Worm (Caenorhabditis elegans): ENCODE measurements around the gene ehn-3.

ehn-3 gene

DNA sequence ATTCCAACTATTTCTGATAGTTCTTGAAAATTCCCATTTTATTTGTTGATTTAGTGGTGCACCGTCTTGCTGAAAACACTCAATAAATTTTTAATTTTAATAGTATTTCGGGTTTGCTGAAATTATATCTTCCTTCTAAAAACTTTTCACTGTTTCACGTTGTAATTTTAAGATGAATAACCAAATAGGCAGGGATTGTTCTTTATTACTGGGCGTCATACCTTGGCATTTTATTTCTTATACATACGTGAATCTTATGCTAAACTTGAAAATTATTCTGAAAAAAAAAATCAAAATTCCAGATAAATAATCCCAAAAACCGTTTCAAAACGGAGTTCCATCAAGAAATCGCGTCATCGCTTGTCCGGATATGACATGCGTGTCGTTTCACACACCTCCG, 19.7 kb upstream of the ehn-3 start, which contains the start of gene mgl-3:
Gene mgl-3 (plus strand): TSS at position 301 of the 400 bp plus-strand sequence.
- TF ChIP-seq mec-3 (tag; optimal IDR thresholded peaks at IDR 0.05; ENCODE audit: borderline replicate concordance): no peak

DNA sequence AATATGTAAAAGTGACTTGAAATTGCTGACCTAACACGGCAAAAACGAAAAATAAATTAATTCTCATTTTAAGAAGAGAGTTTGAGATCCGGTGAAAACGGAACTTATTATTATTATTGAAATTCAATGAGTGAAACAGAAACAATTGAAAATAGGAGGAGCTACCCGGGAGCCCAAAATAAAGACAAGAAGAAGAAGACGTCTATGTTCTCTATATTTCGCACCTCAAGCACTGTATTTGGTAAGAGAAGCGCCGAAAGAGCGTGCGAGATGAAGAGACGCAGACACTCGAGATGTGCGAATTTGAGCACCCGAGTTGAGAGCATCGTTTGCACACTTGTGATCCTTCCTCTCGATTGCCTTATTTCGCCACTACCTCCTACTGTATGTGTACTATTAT, 3.3 kb downstream of the ehn-3 start, which contains the start of gene spp-7:
Gene spp-7 (minus strand): TSS at position 101 of the 400 bp plus-strand sequence.
- TF ChIP-seq K02D7.2 (tag; optimal IDR thresholded peaks at IDR 0.05) (no peak), ama-1 (optimal IDR thresholded peaks at IDR 0.05) (no peak), eyg-1 (tag; optimal IDR thresholded peaks at IDR 0.05) (no peak), sox-2 (GFP tag; IDR thresholded peaks at IDR 0.05) (no peak), ceh-14 (tag; optimal IDR thresholded peaks at IDR 0.05) (no peak), ceh-22 (tag; optimal IDR thresholded peaks at IDR 0.05) (no peak), nhr-11 (tag; optimal IDR thresholded peaks at IDR 0.05) (no peak), ztf-16 (tag; optimal IDR thresholded peaks at IDR 0.05) (no peak), unc-86 (tag; optimal IDR thresholded peaks at IDR 0.05) (no peak), ceh-18 (tag; optimal IDR thresholded peaks at IDR 0.05) (no peak), F13H6.1 (tag; optimal IDR thresholded peaks at IDR 0.05) (no peak), pag-3 (tag; optimal IDR thresholded peaks at IDR 0.05; ENCODE audit: borderline replicate concordance) (no peak), pat-9 (tag; optimal IDR thresholded peaks at IDR 0.05) (no peak), dmd-4 (tag; optimal IDR thresholded peaks at IDR 0.05; ENCODE audit: borderline replicate concordance) (no peak), ceh-9 (tag; optimal IDR thresholded peaks at IDR 0.05) (no peak), hlh-6 (tag; optimal IDR thresholded peaks at IDR 0.05) (no peak), sdc-2 (tag; optimal IDR thresholded peaks at IDR 0.05) (no peak), ttx-3 (tag; optimal IDR thresholded peaks at IDR 0.05) (no peak), elt-4 (tag; optimal IDR thresholded peaks at IDR 0.05) (no peak)

DNA sequence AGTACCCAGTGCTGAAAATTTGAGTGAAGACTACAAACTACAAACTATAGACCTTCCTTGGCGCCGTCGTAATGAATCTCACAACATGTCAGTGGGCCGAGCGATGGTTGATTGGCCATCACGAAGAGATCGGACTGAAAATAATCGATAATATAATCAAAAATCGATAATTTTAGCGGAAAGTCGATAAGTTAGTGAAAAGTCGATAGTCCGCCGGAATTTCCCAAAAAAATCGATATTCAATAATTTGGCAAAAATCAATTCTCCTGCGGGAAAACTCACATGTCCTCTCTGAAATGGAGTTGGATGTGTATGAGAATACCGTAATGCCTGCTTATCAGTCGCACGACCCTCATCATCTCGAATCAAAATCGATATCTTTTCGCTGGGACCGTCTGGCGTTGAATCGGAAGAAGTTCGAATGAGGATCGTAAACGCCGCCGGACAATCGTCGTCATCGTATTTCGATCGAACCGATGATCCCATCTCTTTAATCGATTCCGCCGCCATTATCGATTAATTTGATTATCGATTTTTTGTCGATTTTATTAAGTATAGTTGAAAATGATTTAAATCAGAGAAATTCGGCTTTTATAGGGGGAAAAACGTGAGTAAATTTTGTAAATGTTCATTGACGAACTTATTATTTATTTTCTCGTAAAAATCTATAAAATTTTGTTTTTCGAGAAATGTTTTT, 7.2 kb downstream of the ehn-3 start, which contains the start of gene ZK616.8:
Gene ZK616.8 (minus strand): TSS at position 553 of the 697 bp plus-strand sequence.
- TF ChIP-seq pha-2 (tag; optimal IDR thresholded peaks at IDR 0.05) (no peak), ceh-30 (tag; optimal IDR thresholded peaks at IDR 0.05) (no peak), ets-4 (tag; optimal IDR thresholded peaks at IDR 0.05) (no peak), odd-2 (tag; optimal IDR thresholded peaks at IDR 0.05) (no peak), nhr-232 (tag; optimal IDR thresholded peaks at IDR 0.05) (no peak)

DNA sequence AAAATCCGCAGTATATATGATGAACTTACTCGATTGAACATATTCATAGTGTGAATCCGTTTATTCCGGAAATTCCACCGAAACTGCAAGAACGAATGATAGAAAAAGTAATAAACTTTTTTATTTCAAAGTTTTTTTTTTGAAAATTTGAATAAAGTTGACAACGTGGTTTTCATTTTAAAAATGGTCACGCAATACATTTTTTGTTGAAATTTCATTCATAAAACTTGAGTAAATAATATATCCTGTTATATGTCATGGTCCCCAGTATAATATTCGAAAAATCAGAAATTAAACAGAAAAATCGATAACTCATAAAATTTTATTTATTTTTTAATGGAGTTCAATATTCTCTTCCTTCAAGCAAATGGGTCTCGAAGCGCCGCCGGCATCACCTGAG, 7.9 kb downstream of the ehn-3 start, which contains the start of gene ZK616.65:
Gene ZK616.65 (minus strand): TSS at position 101 of the 400 bp plus-strand sequence.
- no peak for TF ChIP-seq ceh-48 (tag; optimal IDR thresholded peaks at IDR 0.05)
- TF ChIP-seq Y22D7AL.16 (tag; optimal IDR thresholded peaks at IDR 0.05): no peak
- TF ChIP-seq pat-9 (tag; optimal IDR thresholded peaks at IDR 0.05): no peak
- no peak for TF ChIP-seq tbx-2 (tag; optimal IDR thresholded peaks at IDR 0.05)
- TF ChIP-seq dve-1 (tag; optimal IDR thresholded peaks at IDR 0.05): no peak
- no peak for TF ChIP-seq ceh-9 (tag; optimal IDR thresholded peaks at IDR 0.05)

DNA sequence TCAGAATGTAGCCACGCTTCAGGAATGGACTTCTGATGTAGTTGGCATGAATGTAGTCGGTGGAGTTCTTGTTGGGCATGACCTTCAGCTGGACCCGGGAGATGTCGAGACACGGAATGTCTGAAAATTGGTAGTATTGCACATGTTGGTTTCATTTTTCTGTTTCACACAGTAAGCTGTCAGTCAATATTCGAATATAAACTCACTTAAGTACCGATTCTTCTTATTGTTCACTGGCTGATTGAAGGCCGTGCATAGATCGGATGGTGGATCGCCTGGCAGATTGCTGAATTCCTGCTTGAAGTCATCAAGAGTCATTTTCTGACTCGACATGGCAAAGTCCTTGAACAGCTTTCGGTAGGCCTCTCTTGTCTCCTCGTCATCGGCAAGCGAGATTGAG, 9.9 kb downstream of the ehn-3 start:
- no peak for TF ChIP-seq fax-1 (tag; optimal IDR thresholded peaks at IDR 0.05)
- TF ChIP-seq zip-5 (tag; optimal IDR thresholded peaks at IDR 0.05): no peak
- no peak for TF ChIP-seq unc-42 (tag; optimal IDR thresholded peaks at IDR 0.05)
- no peak for TF ChIP-seq ceh-19 (GFP tag; optimal IDR thresholded peaks at IDR 0.05)
- TF ChIP-seq T23F11.4 (GFP tag; optimal IDR thresholded peaks at IDR 0.05): no peak
- TF ChIP-seq pros-1 (tag; optimal IDR thresholded peaks at IDR 0.05): no peak
- TF ChIP-seq nhr-232 (tag; optimal IDR thresholded peaks at IDR 0.05): no peak
- no peak for TF ChIP-seq syd-9 (tag; optimal IDR thresholded peaks at IDR 0.05)
- TF ChIP-seq ceh-45 (GFP tag; IDR thresholded peaks at IDR 0.05): no peak
- no peak for TF ChIP-seq pag-3 (tag; optimal IDR thresholded peaks at IDR 0.05; ENCODE audit: borderline replicate concordance)
- no peak for TF ChIP-seq lin-11 (tag; optimal IDR thresholded peaks at IDR 0.05)
- no peak for TF ChIP-seq che-1 (tag; optimal IDR thresholded peaks at IDR 0.05)
- no peak for TF ChIP-seq ttx-3 (tag; optimal IDR thresholded peaks at IDR 0.05)
- TF ChIP-seq pat-9 (tag; optimal IDR thresholded peaks at IDR 0.05): no peak
- TF ChIP-seq elt-4 (tag; optimal IDR thresholded peaks at IDR 0.05): no peak
- no peak for TF ChIP-seq ceh-34 (tag; optimal IDR thresholded peaks at IDR 0.05)
- no peak for TF ChIP-seq ceh-14 (tag; optimal IDR thresholded peaks at IDR 0.05)
- no peak for TF ChIP-seq dve-1 (tag; optimal IDR thresholded peaks at IDR 0.05)
- TF ChIP-seq tbx-7 (tag; optimal IDR thresholded peaks at IDR 0.05): no peak
